Fruit fly (Drosophila melanogaster): ENCODE data around the gene Cpr35B.

The Cpr35B gene

DNA sequence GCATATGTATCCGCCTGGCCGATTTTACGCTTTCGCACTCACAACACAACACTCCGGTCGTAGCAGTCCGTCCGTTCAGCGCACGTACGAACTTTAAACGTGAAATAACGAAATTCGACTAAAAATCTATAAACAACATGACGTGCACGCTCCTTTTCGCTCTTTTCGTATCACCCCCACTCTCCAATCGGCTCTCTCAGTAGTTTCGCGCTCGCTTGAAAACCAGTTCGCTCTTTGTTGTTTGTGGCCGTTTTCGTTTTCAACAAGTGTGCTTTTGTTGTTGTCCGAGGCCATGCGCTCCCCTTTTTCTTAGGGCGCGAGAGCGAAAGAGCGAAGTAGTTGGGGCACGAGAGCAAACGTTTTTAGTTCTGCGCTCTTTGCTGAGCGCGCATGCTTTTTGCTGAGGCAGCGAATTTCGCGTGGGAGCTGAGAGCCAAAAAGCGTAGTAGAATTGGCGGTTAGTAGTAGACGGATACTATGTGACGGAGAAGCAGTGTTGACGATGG, 15.5 kb downstream of the Cpr35B start, which contains the start of gene elB (continued):
- TF ChIP-seq Ets65A (GFP tag), result no peak
- no peak for TF ChIP-seq wdn (GFP tag; IDR thresholded peaks at IDR 0.05)
- TF ChIP-seq sug (tag; optimal IDR thresholded peaks at IDR 0.05), result peak; percentile 5
- no peak for TF ChIP-seq gsb-n (tag; optimal IDR thresholded peaks at IDR 0.05)
- peak; percentile 64; the same call in 1 of the 2 replicates for TF ChIP-seq sob (GFP tag; IDR thresholded peaks at IDR 0.05)
- TF ChIP-seq tup (GFP tag; optimal IDR thresholded peaks at IDR 0.05), result no peak
- no peak for TF ChIP-seq bcd (GFP tag; optimal IDR thresholded peaks at IDR 0.05)
- TF ChIP-seq Dad (GFP tag; optimal IDR thresholded peaks at IDR 0.05), result no peak
- no peak for TF ChIP-seq dati (GFP tag; IDR thresholded peaks at IDR 0.05)
- no peak for TF ChIP-seq Optix (GFP tag; IDR thresholded peaks at IDR 0.05)
- peak; percentile 80 for TF ChIP-seq chm (GFP tag; IDR thresholded peaks at IDR 0.05)
- TF ChIP-seq Jarid2 (GFP tag; optimal IDR thresholded peaks at IDR 0.05), result peak; percentile 95
- no peak for TF ChIP-seq trh (GFP tag; optimal IDR thresholded peaks at IDR 0.05)
- no peak for TF ChIP-seq CG10267 (tag; optimal IDR thresholded peaks at IDR 0.05)
- peak; percentile 95 for TF ChIP-seq Blimp-1 (GFP tag; optimal IDR thresholded peaks at IDR 0.05)
- no peak for TF ChIP-seq CG11723 (GFP tag; optimal IDR thresholded peaks at IDR 0.05)
- TF ChIP-seq CG9215 (GFP tag; IDR thresholded peaks at IDR 0.05), result no peak
- 0 out of 2 replicates have a peak, but pooled peaks have one; percentile 26 for TF ChIP-seq bbx (GFP tag; IDR thresholded peaks at IDR 0.05; ENCODE audit: partially characterized antibody)
- TF ChIP-seq nerfin-1 (tag; optimal IDR thresholded peaks at IDR 0.05), result no peak
- no peak for TF ChIP-seq Sox102F (GFP tag; optimal IDR thresholded peaks at IDR 0.05)
- TF ChIP-seq CG8765 (GFP tag; IDR thresholded peaks at IDR 0.05), result no peak
- TF ChIP-seq vnd (GFP tag; IDR thresholded peaks at IDR 0.05; ENCODE audit: partially characterized antibody), result 0 out of 3 replicates have a peak, but pooled peaks have one; percentile 39
- TF ChIP-seq CG15269 (tag; optimal IDR thresholded peaks at IDR 0.05), result peak; percentile 33
- peak in 1 of 2 experiments; percentile 22 for TF ChIP-seq Pdp1 (GFP tag; optimal IDR thresholded peaks at IDR 0.05)
- no peak for TF ChIP-seq Hmx (GFP tag; optimal IDR thresholded peaks at IDR 0.05)
- 0 out of 2 replicates have a peak, but pooled peaks have one; percentile 13 for TF ChIP-seq peb (GFP tag; IDR thresholded peaks at IDR 0.05)
- peak; percentile 17 for TF ChIP-seq gcm (GFP tag; optimal IDR thresholded peaks at IDR 0.05)
- TF ChIP-seq CG4854 (GFP tag; optimal IDR thresholded peaks at IDR 0.05), result no peak
- TF ChIP-seq CG7745 (tag; optimal IDR thresholded peaks at IDR 0.05), result no peak
- TF ChIP-seq z (GFP tag; IDR thresholded peaks at IDR 0.05), result peak; percentile 57; the same call in 2 of the 3 replicates
- TF ChIP-seq CG4820 (GFP tag; optimal IDR thresholded peaks at IDR 0.05), result no peak
- no peak for TF ChIP-seq CG6254 (GFP tag; optimal IDR thresholded peaks at IDR 0.05)
- no peak for TF ChIP-seq chif (GFP tag; optimal IDR thresholded peaks at IDR 0.05)
- peak; percentile 23 for TF ChIP-seq nau (GFP tag; optimal IDR thresholded peaks at IDR 0.05)
- TF ChIP-seq abd-A (tag; optimal IDR thresholded peaks at IDR 0.05), result peak; percentile 81
- TF ChIP-seq yki (optimal IDR thresholded peaks at IDR 0.05), result peak; percentile 96
- no peak for TF ChIP-seq HLHmδ (GFP tag; optimal IDR thresholded peaks at IDR 0.05)
- TF ChIP-seq tx (GFP tag; optimal IDR thresholded peaks at IDR 0.05), result no peak
- no peak; the same call in 1 of the 2 replicates for TF ChIP-seq stc (GFP tag; IDR thresholded peaks at IDR 0.05)
- TF ChIP-seq Rfx (GFP tag; IDR thresholded peaks at IDR 0.05), result 0 out of 2 replicates have a peak, but pooled peaks have one; percentile 16
- TF ChIP-seq CG8359 (GFP tag; optimal IDR thresholded peaks at IDR 0.05; ENCODE audit: borderline replicate concordance), result no peak
- no peak for TF ChIP-seq trem (tag; optimal IDR thresholded peaks at IDR 0.05)
- TF ChIP-seq Bgb (GFP tag; IDR thresholded peaks at IDR 0.05; ENCODE audit: partially characterized antibody), result peak; percentile 40; the same call in 1 of the 2 replicates
- no peak for TF ChIP-seq eve (GFP tag; optimal IDR thresholded peaks at IDR 0.05)
- TF ChIP-seq CG9797 (GFP tag; optimal IDR thresholded peaks at IDR 0.05), result no peak
- TF ChIP-seq gem (tag; optimal IDR thresholded peaks at IDR 0.05), result no peak
- TF ChIP-seq BtbVII (GFP tag; optimal IDR thresholded peaks at IDR 0.05), result no peak
- no peak for TF ChIP-seq CG14050 (GFP tag; IDR thresholded peaks at IDR 0.05)
- TF ChIP-seq E2f2 (GFP tag; IDR thresholded peaks at IDR 0.05), result no peak
- TF ChIP-seq CG11456 (GFP tag; IDR thresholded peaks at IDR 0.05), result no peak

Measured in whole organism, embryonic.